Worm (Caenorhabditis elegans) whole organism, young adult: Measurements from ENCODE around the gene kbp-3.

Experiments used
- C17E4.6 ChIP-seq: fragments of 200-800 bp; sonication (Bioruptor generic); IDR thresholded peaks from 2 replicates; pipeline ENCODE4 v1.3.6; 2022; ENCODE audit warnings: missing genetic modification reagents, missing genetic modification characterization, missing compliant biosample characterization
- attf-6 ChIP-seq: fragments of 200-800 bp; sonication (Bioruptor generic); IDR thresholded peaks from 2 replicates; pipeline ENCODE4 v1.3.6; 2022; ENCODE audit warnings: missing genetic modification reagents, missing genetic modification characterization, missing compliant biosample characterization

DNA sequence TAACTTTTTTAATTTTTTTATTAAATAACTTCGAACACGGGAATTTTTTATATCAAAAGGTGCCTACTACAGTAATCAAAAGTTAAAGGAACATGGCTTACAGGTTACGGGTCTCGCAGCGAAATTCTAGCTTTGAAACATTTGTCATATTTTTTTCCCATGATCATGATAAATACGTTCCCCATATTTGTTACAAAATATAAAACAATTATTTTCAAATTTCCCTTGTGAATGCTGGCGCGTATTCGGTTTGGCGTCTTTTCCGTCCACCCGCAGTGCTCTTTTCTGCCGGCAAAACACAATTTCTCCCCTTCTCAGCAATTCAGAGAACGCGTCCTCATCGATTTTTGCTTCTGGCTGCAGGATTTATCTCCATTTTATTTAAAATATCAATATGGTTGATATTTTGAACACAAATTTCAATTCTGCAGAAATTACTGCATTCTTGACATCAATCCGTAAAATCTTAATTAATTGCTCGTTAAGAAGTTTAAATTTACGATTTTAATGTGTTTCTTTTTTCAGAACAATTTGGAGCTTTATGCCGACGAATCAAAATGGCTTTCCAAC is 24.6 kb downstream of the kbp-3 start, which contains the start of gene imb-2:
- TF ChIP-seq attf-6 (GFP tag; lab: Robert Waterston, UW) (no peak), C17E4.6 (no peak)
